Worm (Caenorhabditis elegans) whole organism, L4 larva: ENCODE results near the gene C13A2.7.
A peak's percentile ranks its signal among the peaks of the same experiment; 100 is the strongest.

Source experiments
- R02D3.7 ChIP-seq: fragments of 150-350 bp; sonication (generic microtip); optimal IDR thresholded peaks from 3 replicates; lab custom pipeline; 2014; ENCODE audit warnings: missing biosample characterization, missing genetic modification characterization
- Y75B8A.6 ChIP-seq: fragments of 200-800 bp; sonication (Bioruptor generic); IDR thresholded peaks from 2 replicates; pipeline ENCODE4 v1.3.6; 2022; ENCODE audit warnings: missing genetic modification reagents, missing genetic modification characterization, missing compliant biosample characterization
- aha-1 ChIP-seq: fragments of 150-350 bp; peaks from one replicate; lab custom pipeline; 2014; ENCODE audit warnings: missing biosample characterization, missing genetic modification characterization
- aly-2 ChIP-seq: sonication (generic microtip); optimal IDR thresholded peaks from 2 replicates; lab custom pipeline; 2018; ENCODE audit warnings: missing biosample characterization, missing genetic modification characterization
- ama-1 ChIP-seq: fragments of 150-350 bp; optimal IDR thresholded peaks from 2 replicates; lab custom pipeline; 2014; ENCODE audit warnings: inconsistent platforms, mixed read lengths
- ceh-20 ChIP-seq: fragments of 200-800 bp; sonication (Bioruptor generic); IDR thresholded peaks from 2 replicates; pipeline ENCODE4 v1.3.6; 2022; ENCODE audit warnings: missing genetic modification reagents, missing genetic modification characterization, missing compliant biosample characterization
- cey-2 ChIP-seq: sonication (generic microtip); optimal IDR thresholded peaks from 3 replicates; lab custom pipeline; 2017; ENCODE audit warnings: missing genetic modification characterization, mild to moderate bottlenecking, missing compliant biosample characterization, antibody characterized with exemption, borderline replicate concordance; ENCODE audit not compliant: insufficient read depth
- daf-12 ChIP-seq: fragments of 150-350 bp; optimal IDR thresholded peaks from 2 replicates; lab custom pipeline; 2014; ENCODE audit warnings: missing biosample characterization, missing genetic modification reagents, missing genetic modification characterization
- daf-19 ChIP-seq: fragments of 200-800 bp; sonication (Bioruptor generic); conservative IDR thresholded peaks from 2 replicates; pipeline ENCODE4 v1.3.6; 2022; ENCODE audit warnings: missing genetic modification characterization, missing compliant biosample characterization
- duxl-1 ChIP-seq: sonication (generic microtip); optimal IDR thresholded peaks from 2 replicates; lab custom pipeline; 2016; ENCODE audit warnings: mild to moderate bottlenecking, missing genetic modification characterization, moderate library complexity, missing compliant biosample characterization; ENCODE audit not compliant: poor library complexity
- egl-43 ChIP-seq: fragments of 200-800 bp; sonication (Bioruptor generic); IDR thresholded peaks from 2 replicates; pipeline ENCODE4 v1.3.6; 2022; ENCODE audit warnings: missing genetic modification reagents, missing genetic modification characterization, missing compliant biosample characterization
- hif-1 ChIP-seq, 2 experiments: sonication (generic microtip); optimal IDR thresholded peaks; 2 replicates each; lab custom pipeline; 2016 to 2017; ENCODE audit warnings: missing compliant biosample characterization in 2 of 2, missing genetic modification characterization in 2 of 2, missing genetic modification reagents in 2 of 2, missing genotype in 2 of 2, mild to moderate bottlenecking in 1 of 2
- jun-1 ChIP-seq: fragments of 150-350 bp; optimal IDR thresholded peaks from 2 replicates; lab custom pipeline; 2014; ENCODE audit warnings: missing biosample characterization, missing genetic modification reagents, missing genetic modification characterization
- lin-38 ChIP-seq: fragments of 200-800 bp; sonication (Bioruptor generic); IDR thresholded peaks from 2 replicates; pipeline ENCODE4 v1.3.6; 2022; ENCODE audit warnings: missing genetic modification reagents, missing genetic modification characterization, missing compliant biosample characterization
- lsy-2 ChIP-seq, 2 experiments: fragments of 150-350 bp in 1 of 2; sonication (generic microtip) in 1 of 2; optimal IDR thresholded peaks; 2 replicates each; lab custom pipeline; 2014 to 2017; ENCODE audit warnings: missing biosample characterization in 2 of 2, missing genetic modification characterization in 2 of 2
- mdt-29 ChIP-seq: fragments of 200-800 bp; sonication (Bioruptor generic); IDR thresholded peaks from 2 replicates; pipeline ENCODE4 v1.3.6; 2022; ENCODE audit warnings: missing genetic modification reagents, missing genetic modification characterization, missing compliant biosample characterization
- mep-1 ChIP-seq: fragments of 150-350 bp; sonication (generic microtip); optimal IDR thresholded peaks from 3 replicates; lab custom pipeline; 2014; ENCODE audit warnings: missing biosample characterization, missing genetic modification characterization
- mxl-2 ChIP-seq: fragments of 200-800 bp; sonication (Bioruptor generic); conservative IDR thresholded peaks from 2 replicates; pipeline ENCODE4 v1.3.6; 2022; ENCODE audit warnings: missing genetic modification reagents, missing genetic modification characterization, missing compliant biosample characterization
- mxl-3 ChIP-seq: fragments of 200-800 bp; sonication (Bioruptor generic); optimal IDR thresholded peaks from 2 replicates; lab custom pipeline; 2018; ENCODE audit warnings: mild to moderate bottlenecking, missing genetic modification characterization, missing compliant biosample characterization
- nhr-10 ChIP-seq: fragments of 150-350 bp; optimal IDR thresholded peaks from 2 replicates; lab custom pipeline; 2014; ENCODE audit warnings: missing biosample characterization, missing genetic modification characterization
- nhr-237 ChIP-seq: sonication (generic microtip); optimal IDR thresholded peaks from 2 replicates; lab custom pipeline; 2017; ENCODE audit warnings: missing biosample characterization, missing genetic modification characterization
- nhr-77 ChIP-seq: fragments of 150-350 bp; optimal IDR thresholded peaks from 2 replicates; lab custom pipeline; 2014; ENCODE audit warnings: missing biosample characterization, missing genetic modification characterization
- pqm-1 ChIP-seq: sonication (generic microtip); optimal IDR thresholded peaks from 2 replicates; lab custom pipeline; 2017; ENCODE audit warnings: missing biosample characterization, missing genetic modification characterization
- sdz-12 ChIP-seq: fragments of 200-800 bp; sonication (Bioruptor generic); optimal IDR thresholded peaks from 2 replicates; lab custom pipeline; 2018; ENCODE audit warnings: mild to moderate bottlenecking, missing genetic modification characterization, missing compliant biosample characterization
- snpc-4 ChIP-seq: fragments of 150-350 bp; optimal IDR thresholded peaks from 2 replicates; lab custom pipeline; 2014; ENCODE audit warnings: missing biosample characterization, missing genetic modification characterization
- spr-3 ChIP-seq: fragments of 200-800 bp; sonication (Bioruptor generic); optimal IDR thresholded peaks from 2 replicates; lab custom pipeline; 2018; ENCODE audit warnings: mild to moderate bottlenecking, missing genetic modification characterization, missing compliant biosample characterization
- tag-97 ChIP-seq: fragments of 200-800 bp; sonication (Bioruptor generic); IDR thresholded peaks from 2 replicates; pipeline ENCODE4 v1.3.6; 2022; ENCODE audit warnings: missing genetic modification characterization, missing compliant biosample characterization
- tra-1 ChIP-seq: fragments of 200-800 bp; sonication (Bioruptor generic); IDR thresholded peaks from 2 replicates; pipeline ENCODE4 v1.3.6; 2022; ENCODE audit warnings: missing genetic modification reagents, missing genetic modification characterization, missing compliant biosample characterization
- unc-62 ChIP-seq, 3 experiments: fragments of 150-350 bp in 1 of 3; sonication (generic microtip); optimal IDR thresholded peaks in 2 of 3; peaks in 1 of 3; 1 replicate in 1 of 3; 2 replicates in 2 of 3; lab custom pipeline; 2014 to 2017; ENCODE audit warnings: missing biosample characterization in 3 of 3, missing genetic modification characterization in 3 of 3, missing genetic modification reagents in 3 of 3, missing genotype in 1 of 3
- zag-1 ChIP-seq: fragments of 150-350 bp; optimal IDR thresholded peaks from 2 replicates; lab custom pipeline; 2014; ENCODE audit warnings: missing biosample characterization, missing genetic modification characterization
- zip-2 ChIP-seq: fragments of 150-350 bp; optimal IDR thresholded peaks from 2 replicates; lab custom pipeline; 2014; ENCODE audit warnings: missing biosample characterization, missing genetic modification characterization
- ztf-11 ChIP-seq: fragments of 150-350 bp; optimal IDR thresholded peaks from 2 replicates; lab custom pipeline; 2014; ENCODE audit warnings: missing biosample characterization, missing genetic modification characterization

Gene C13A2.7

DNA sequence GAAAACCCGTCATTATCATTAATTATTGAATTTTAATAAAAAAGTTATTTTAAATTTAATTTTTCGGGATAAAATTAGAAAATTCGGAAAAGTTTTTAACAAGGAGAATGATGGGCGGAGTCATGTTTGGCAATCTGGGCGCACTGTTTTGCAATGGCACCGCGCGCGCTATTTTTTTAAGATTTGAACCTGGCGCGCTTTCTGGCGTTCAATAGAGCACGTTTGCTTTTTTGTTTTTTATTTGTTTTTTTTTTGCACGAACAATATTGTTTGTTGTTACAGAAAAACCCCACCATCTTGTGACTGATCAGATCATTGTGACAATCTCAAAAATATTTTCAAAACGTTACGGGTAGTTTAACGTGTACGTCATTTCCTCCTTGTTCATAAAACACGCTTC, 29.0 kb upstream of the C13A2.7 start, which contains the start of gene hyls-1 (continued):
- peak; percentile 97 for TF ChIP-seq lin-38
- no peak for TF ChIP-seq nhr-237 (tag; lab: Kevin White, UChicago)

DNA sequence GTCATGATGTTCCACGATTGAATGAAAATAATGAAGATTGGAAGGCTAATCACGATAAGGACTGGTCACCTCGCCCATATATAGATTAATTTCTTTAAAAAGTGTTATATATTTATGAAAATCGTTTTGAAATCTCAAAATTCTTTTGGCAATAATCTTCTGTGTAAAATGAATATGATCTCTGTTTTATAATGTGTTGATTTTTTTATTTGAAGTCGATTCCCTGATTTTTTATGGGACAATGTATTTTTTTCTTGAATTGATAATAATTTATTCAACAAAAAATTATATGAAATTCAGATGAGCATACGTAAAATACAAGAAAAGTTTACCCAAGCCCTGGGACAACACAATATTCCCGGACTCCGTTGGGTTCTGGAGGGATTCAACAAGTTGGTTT, 26.6 kb upstream of the C13A2.7 start, which contains the start of gene C05C8.1:
Gene C05C8.1, plus strand, starts transcription at position 301 of the 400 bp plus-strand sequence.
- no peak for TF ChIP-seq nhr-10 (tag; lab: Kevin White, UChicago)
- TF ChIP-seq hif-1 (tag; optimal IDR thresholded peaks at IDR 0.05; lab: Kevin White, UChicago) = no peak
- TF ChIP-seq ztf-11 (tag; lab: Kevin White, UChicago) = no peak
- no peak for TF ChIP-seq zag-1 (tag; lab: Kevin White, UChicago)
- TF ChIP-seq mxl-2 (GFP tag; lab: Robert Waterston, UW) = no peak
- TF ChIP-seq sdz-12 (GFP tag; lab: Kevin White, UChicago) = no peak
- TF ChIP-seq aly-2 = no peak
- TF ChIP-seq zip-2 (tag; lab: Kevin White, UChicago) = no peak
- TF ChIP-seq tra-1 (GFP tag; lab: Robert Waterston, UW) = no peak
- TF ChIP-seq Y75B8A.6 (GFP tag; lab: Robert Waterston, UW) = no peak
- TF ChIP-seq jun-1 (tag; lab: Kevin White, UChicago) = no peak
- no peak for TF ChIP-seq egl-43 (GFP tag; lab: Robert Waterston, UW)
- TF ChIP-seq lsy-2 (tag; optimal IDR thresholded peaks at IDR 0.05; lab: Kevin White, UChicago) = no peak
- no peak for TF ChIP-seq cey-2 (tag; lab: Kevin White, UChicago)
- no peak for TF ChIP-seq ama-1 (lab: Kevin White, UChicago)

DNA sequence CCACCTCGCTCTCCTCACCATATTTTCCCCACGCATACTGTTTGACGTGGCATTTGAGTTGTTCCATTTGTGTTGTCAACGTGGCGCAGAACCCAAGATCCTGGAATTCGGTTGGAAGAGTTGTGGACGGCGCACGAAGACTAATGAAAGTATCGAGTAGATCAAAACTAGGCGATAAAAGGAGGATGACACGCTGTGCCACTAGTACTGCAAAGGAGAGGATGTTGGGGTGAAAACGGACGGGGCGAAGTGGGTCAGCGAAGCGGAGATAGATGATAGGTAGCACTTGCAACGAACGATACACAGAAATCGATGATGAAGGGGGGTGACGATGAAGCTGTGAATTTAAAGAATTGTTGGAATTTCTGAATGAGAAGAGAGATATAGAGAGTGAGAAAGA, 19.2 kb upstream of the C13A2.7 start, which contains the start of gene C05C8.7:
Gene C05C8.7, minus strand, starts transcription at position 100 of the 400 bp plus-strand sequence.
- TF ChIP-seq daf-19 (GFP tag; lab: Robert Waterston, UW) (no peak), ceh-20 (GFP tag; lab: Robert Waterston, UW) (no peak), tra-1 (GFP tag; lab: Robert Waterston, UW) (no peak), pqm-1 (tag; lab: Kevin White, UChicago) (no peak), mxl-3 (GFP tag; lab: Kevin White, UChicago) (peak; percentile 21), unc-62 (GFP tag; optimal IDR thresholded peaks at IDR 0.05 in 1 of 2; lab: Kevin White, UChicago) (peak in 1 of 2 experiments; percentile 28), unc-62 (tag; optimal IDR thresholded peaks at IDR 0.05; lab: Kevin White, UChicago) (no peak), daf-12 (tag; lab: Kevin White, UChicago) (no peak)

DNA sequence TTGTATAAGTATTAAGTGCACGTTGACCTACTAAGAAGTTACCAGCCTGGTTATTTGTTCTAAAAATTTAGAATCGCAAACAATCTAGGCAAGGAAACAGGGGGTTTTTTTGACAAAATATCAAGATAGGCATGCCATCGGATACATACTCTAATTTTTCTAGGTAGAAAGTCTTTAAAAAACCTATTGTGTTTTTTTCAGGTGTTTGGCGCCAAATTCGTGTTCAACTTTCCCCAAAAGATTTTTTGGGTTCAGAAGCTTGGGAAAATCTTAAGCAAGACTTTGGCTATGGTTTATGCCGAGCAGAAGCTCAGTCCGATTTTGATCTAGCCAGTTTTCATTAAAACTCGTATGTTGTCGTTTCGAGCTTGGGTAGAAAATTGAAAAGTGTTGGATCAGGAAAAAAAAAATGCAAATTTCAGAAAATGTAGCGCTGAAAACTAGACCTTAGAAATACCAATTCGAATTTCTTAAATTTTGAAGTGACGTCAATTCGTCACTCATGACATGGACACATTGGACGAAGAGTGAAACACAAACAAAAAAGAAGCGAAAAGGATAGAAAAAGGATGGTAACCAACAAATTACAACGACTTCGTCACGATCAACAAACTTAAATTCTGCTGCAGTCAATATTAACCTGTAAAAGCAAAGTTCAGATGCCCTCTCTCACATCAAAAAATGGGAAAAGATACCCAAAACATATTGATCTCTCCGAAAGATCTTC, 17.7 kb upstream of the C13A2.7 start:
- no peak for TF ChIP-seq spr-3
- no peak for TF ChIP-seq daf-12 (tag; lab: Kevin White, UChicago)
- no peak for TF ChIP-seq nhr-77 (tag; lab: Kevin White, UChicago)
- TF ChIP-seq R02D3.7 (tag; lab: Kevin White, UChicago) = no peak
- no peak for TF ChIP-seq duxl-1 (tag; lab: Kevin White, UChicago)
- no peak for TF ChIP-seq mep-1 (tag; lab: Kevin White, UChicago)
- TF ChIP-seq nhr-10 (tag; lab: Kevin White, UChicago) = no peak
- TF ChIP-seq tag-97 (GFP tag; lab: Robert Waterston, UW) = no peak
- TF ChIP-seq mxl-3 (GFP tag; lab: Kevin White, UChicago) = no peak
- TF ChIP-seq mdt-29 (GFP tag; lab: Robert Waterston, UW) = no peak
- TF ChIP-seq aha-1 (tag; lab: Kevin White, UChicago) = peak; percentile 92
- no peak for TF ChIP-seq jun-1 (tag; lab: Kevin White, UChicago)
- peak in 1 of 2 experiments; percentile 95 for TF ChIP-seq unc-62 (GFP tag; optimal IDR thresholded peaks at IDR 0.05 in 1 of 2; lab: Kevin White, UChicago)
- TF ChIP-seq unc-62 (tag; optimal IDR thresholded peaks at IDR 0.05; lab: Kevin White, UChicago) = no peak
- no peak for TF ChIP-seq snpc-4 (tag; lab: Kevin White, UChicago)
